Fruit fly (Drosophila melanogaster) whole organism: Measurements from ENCODE around the gene GstZ1.
A peak's percentile ranks its signal among the peaks of the same experiment; 100 is the strongest.

Source experiments
- CG8478 ChIP-seq: fragments of >200 bp; optimal IDR thresholded peaks from 2 replicates; lab custom pipeline; 2018; ENCODE audit warnings: inconsistent platforms
- Dll ChIP-seq: fragments of >200 bp; optimal IDR thresholded peaks from 2 replicates; lab custom pipeline; 2017
- EcR ChIP-seq, 2 experiments: fragments of >200 bp; optimal IDR thresholded peaks; 2 replicates each; lab custom pipeline; 2017; ENCODE audit warnings: missing biosample characterization in 2 of 2, missing genetic modification characterization in 2 of 2, missing genetic modification reagents in 2 of 2
- pan ChIP-seq: fragments of >200 bp; optimal IDR thresholded peaks from 2 replicates; lab custom pipeline; 2017
- psq ChIP-seq: fragments of >200 bp; optimal IDR thresholded peaks from 2 replicates; lab custom pipeline; 2017
- usp ChIP-seq: fragments of >200 bp; optimal IDR thresholded peaks from 2 replicates; lab custom pipeline; 2017; ENCODE audit warnings: missing biosample characterization, missing genetic modification characterization, mixed read lengths

GstZ1 gene

DNA sequence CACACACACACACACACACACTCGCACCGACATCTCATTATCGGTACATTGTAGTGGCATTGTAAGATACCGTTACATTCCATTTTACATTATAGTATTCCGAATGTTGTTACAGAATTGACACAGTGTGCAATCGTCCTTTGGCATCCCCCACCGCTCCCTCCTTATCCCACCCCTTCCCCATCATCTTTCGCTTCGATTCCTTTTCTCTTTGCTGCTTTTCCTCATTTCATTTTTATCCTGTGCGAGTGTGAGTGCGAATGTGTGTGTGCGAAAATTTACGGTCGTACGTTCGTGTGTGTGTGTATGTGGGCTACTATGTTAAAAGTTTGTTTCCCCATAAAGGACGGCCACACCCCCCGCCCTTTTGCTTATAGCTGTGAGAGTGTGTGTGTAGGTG is 35.8 kb upstream of the GstZ1 start:
- TF ChIP-seq psq (no peak), Dll (lab: Kevin White, UChicago) (no peak), usp (GFP tag; lab: Kevin White, UChicago) (no peak), EcR (GFP tag; optimal IDR thresholded peaks at IDR 0.05; lab: Kevin White, UChicago) (no peak), pan (lab: Kevin White, UChicago) (no peak), CG8478 (lab: Kevin White, UChicago) (no peak)

DNA sequence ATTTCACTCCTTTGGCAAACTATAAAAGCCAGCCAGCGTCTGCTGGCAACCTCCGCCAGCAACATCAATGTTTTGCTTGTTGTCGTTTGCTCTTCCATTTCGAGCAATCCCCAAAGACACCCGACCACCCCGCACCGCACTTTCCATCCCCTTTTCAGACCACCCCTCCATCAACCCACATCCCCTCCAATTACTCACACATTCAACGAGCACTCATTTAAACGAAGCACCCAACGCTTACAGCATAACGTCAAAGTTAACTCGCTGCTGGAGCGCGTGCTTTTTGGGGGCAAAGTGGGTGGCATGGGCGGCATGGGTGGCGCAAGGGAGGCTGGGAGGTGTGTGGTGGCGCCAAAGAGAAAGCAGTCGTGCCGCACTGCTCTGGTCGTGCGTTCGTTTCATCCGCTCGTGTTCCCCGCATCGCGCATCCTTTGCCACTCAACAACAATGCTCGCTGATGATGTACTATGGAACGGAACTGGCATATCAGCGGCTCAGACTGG is 34.8 kb upstream of the GstZ1 start:
- TF ChIP-seq usp (GFP tag; lab: Kevin White, UChicago) (no peak), CG8478 (lab: Kevin White, UChicago) (no peak), Dll (lab: Kevin White, UChicago) (no peak), pan (lab: Kevin White, UChicago) (no peak), EcR (GFP tag; optimal IDR thresholded peaks at IDR 0.05; lab: Kevin White, UChicago) (no peak), psq (no peak)

DNA sequence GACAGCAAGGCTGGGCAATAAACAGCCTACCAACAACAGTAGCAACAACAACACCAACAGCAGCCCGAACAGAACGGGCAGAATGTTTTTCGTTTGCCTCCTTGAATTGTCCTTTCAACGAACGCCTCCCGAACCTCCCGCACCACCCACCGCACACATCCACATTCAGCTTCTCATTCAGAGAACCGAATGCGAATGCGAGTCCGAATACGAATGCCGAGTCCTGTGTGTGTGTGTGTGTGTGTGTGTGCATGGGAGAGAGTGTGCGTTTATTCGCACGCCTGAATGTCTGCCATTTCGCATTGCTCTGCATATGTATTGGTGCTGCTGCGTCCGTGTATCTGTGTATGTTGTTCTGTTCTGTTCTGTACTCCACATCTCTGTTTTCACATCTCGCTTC is 32.1 kb upstream of the GstZ1 start:
- no peak for TF ChIP-seq pan (lab: Kevin White, UChicago)
- no peak for TF ChIP-seq usp (GFP tag; lab: Kevin White, UChicago)
- TF ChIP-seq CG8478 (lab: Kevin White, UChicago): no peak
- no peak for TF ChIP-seq EcR (GFP tag; optimal IDR thresholded peaks at IDR 0.05; lab: Kevin White, UChicago)

DNA sequence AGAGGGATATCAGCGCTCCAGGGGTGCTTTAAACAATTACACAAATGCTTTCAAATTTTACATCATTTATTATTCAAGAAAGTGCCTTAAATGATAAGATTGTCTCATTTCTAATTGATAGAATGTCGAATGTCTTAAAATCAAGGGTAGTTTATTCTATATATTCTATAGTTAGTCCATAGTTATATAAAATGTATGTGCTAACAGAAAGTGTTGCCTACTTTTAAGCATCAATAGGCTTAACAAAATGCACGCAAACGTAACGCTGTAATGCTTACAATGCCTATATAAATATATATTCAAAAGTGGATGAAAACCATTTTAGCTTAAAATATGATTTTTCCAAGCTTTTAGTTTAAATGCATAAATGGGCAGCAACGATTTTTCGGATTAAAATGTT is 31.6 kb upstream of the GstZ1 start:
- TF ChIP-seq psq (no peak), CG8478 (lab: Kevin White, UChicago) (no peak), EcR (GFP tag; optimal IDR thresholded peaks at IDR 0.05; lab: Kevin White, UChicago) (no peak)

DNA sequence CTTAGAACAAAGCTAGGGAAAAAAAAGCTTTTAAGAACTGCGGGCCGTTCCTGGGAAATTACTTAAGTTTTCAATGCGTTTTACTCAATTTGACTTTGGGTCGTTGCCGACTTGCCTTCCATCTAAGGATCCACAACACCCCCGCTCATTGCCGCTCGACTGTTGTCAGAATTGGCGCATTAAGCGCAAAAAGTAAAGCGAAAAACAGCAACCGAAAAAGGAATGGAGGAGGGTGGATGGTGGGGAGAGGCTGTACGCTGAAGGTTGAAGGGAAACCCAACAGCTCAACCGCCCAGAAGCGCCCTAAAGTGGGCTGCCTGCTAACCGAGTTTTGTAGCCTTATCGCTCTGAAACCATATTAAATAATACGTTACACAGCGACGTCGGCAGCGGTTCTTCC is 31.2 kb upstream of the GstZ1 start:
- TF ChIP-seq pan (lab: Kevin White, UChicago) (no peak), CG8478 (lab: Kevin White, UChicago) (no peak), Dll (lab: Kevin White, UChicago) (no peak), EcR (GFP tag; optimal IDR thresholded peaks at IDR 0.05; lab: Kevin White, UChicago) (no peak), psq (no peak), usp (GFP tag; lab: Kevin White, UChicago) (no peak)

DNA sequence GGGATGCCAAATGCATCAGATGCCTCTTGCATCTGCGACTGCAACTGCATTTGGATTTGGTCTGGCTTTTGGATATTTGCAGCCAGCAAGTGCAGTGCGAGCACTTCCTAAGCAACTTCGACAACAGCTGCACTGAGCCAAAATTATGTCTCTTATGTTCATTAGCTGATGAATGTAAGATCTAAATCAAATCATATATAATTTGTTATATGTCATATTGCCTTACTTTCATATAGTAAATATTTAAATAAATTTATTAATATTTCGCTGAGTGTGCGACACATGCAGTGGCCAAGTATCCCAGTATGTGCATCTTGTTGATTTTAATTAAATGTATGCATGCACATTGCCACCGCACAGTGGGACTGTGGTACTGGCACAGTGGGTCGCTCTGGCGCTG is 24.1 kb upstream of the GstZ1 start:
- TF ChIP-seq usp (GFP tag; lab: Kevin White, UChicago) (no peak), Dll (lab: Kevin White, UChicago) (no peak), CG8478 (lab: Kevin White, UChicago) (no peak), psq (no peak), pan (lab: Kevin White, UChicago) (no peak), EcR (GFP tag; optimal IDR thresholded peaks at IDR 0.05; lab: Kevin White, UChicago) (no peak)

DNA sequence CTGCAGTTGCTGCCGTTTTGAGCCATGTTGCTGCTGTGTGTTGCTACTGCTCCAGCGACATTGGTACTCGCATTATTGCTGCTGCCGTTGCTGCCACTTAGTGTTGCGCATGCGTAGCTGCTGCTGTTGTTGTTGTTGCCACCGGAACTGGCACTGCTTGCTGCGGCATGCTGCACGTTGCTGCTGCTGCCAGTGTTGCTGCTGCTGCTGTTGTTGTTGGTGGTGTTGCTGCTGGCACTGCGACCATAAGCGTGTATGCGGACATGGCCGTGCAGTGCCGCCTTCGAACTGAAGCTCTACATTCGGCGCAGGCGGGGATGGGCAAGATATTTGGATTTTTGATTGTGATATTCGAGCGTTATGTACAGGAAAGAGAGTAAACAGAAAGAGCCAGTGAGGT is 11.8 kb upstream of the GstZ1 start:
- TF ChIP-seq Dll (lab: Kevin White, UChicago) (no peak), pan (lab: Kevin White, UChicago) (no peak), EcR (GFP tag; optimal IDR thresholded peaks at IDR 0.05; lab: Kevin White, UChicago) (no peak), psq (no peak), CG8478 (lab: Kevin White, UChicago) (no peak), usp (GFP tag; lab: Kevin White, UChicago) (no peak)

DNA sequence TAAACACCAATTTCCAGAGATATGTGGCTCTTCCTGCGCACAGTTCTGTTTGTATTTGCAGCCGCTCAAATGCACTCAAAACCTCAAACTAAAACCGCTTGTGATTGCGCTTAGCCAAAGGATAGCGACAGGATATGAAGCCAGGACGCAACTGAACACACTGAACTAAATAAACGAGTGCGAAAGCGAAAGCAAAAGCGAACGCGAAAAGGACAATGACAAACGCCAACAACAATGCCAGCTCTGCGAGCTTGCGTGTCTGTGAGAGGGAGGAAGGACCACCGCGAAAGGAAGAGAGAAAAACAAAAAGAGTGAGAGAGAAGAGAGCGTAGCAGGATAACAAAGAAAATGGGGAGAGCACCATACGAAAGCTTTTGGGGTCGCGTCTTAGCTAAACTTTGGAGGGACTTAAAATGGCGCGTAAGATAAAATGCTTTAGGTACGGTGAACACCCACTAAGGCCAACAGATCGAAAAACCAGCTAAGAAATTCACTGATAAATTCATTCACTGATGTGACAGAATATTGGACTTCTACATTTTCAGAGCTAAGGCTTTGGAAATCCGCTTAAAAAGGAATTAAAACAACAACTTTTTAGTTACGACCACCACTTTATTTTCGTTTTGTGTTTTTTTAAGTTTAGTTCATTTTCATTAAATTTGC is 4.3 kb upstream of the GstZ1 start, which contains the start of gene GstZ2:
Gene GstZ2, minus strand, starts transcription at position 165 of the 663 bp plus-strand sequence.
- no peak for TF ChIP-seq pan (lab: Kevin White, UChicago)
- TF ChIP-seq CG8478 (lab: Kevin White, UChicago): no peak
- TF ChIP-seq Dll (lab: Kevin White, UChicago): no peak
- TF ChIP-seq EcR (GFP tag; optimal IDR thresholded peaks at IDR 0.05; lab: Kevin White, UChicago): no peak
- no peak for TF ChIP-seq psq
- no peak for TF ChIP-seq usp (GFP tag; lab: Kevin White, UChicago)

DNA sequence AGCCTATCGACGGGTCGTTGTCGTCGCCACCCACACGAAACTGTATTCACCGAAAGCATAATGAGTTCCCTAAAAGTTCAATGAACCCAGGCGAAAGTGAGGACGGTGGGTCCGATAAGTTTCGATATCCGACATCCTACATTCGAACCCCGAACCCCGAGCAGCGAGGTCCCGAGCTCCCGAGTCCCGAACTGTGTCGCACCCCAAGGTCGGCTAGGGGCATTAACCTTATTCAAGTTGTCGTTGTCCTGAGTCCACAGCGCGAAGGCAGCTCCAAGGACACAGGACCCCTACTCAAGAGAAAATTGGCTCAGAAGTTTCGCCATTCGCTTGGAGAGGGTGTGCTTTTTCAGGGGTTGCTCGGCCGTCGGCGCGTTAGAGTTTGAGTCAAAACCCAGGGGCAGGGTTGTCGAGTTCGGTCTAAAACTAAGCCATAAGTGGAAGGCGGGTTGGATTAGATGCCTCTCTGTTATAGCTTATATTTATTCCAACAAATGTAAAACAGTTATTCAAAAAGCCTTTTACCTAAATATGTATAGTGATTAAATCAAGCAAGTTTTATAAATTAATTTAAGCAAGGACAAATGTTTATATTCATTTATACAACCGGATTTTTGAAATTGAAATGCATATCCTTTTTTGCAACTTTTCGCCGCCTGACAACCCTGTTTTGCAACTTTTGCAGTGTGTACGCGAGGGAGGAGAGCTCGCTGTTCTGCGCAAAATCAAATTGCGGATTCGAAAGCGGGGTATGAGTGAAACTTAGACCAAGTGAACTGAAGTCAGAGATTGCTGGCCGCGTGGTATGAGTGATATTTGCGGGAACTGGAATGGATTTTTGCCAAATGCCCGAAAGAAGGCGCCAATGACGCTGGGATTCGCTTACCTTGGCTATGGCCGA is 3.3 kb upstream of the GstZ1 start:
- TF ChIP-seq CG8478 (lab: Kevin White, UChicago) (no peak), EcR (GFP tag; optimal IDR thresholded peaks at IDR 0.05; lab: Kevin White, UChicago) (peak in 1 of 2 experiments; percentile 42)

DNA sequence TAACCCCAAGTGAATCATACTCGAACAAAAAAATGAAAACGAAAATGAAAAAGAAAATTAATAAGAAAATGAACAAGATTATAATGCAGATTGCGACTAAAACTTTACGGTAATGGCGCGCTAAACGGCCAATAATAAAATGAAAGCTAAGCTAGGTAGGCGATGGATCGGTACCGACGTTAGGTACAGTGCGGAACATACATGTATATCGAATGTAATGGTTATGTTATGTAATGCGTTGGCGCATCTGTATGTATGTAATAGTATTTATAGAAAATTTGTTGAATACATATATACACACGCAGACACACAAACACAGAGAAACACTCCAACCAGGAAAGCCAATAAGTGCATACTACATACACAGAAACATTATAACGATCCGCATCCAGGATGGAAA is 1.4 kb downstream of the GstZ1 start:
- TF ChIP-seq psq: no peak
- no peak for TF ChIP-seq pan (lab: Kevin White, UChicago)
- TF ChIP-seq CG8478 (lab: Kevin White, UChicago): no peak
- TF ChIP-seq EcR (GFP tag; optimal IDR thresholded peaks at IDR 0.05; lab: Kevin White, UChicago): no peak
- TF ChIP-seq usp (GFP tag; lab: Kevin White, UChicago): no peak
- no peak for TF ChIP-seq Dll (lab: Kevin White, UChicago)

DNA sequence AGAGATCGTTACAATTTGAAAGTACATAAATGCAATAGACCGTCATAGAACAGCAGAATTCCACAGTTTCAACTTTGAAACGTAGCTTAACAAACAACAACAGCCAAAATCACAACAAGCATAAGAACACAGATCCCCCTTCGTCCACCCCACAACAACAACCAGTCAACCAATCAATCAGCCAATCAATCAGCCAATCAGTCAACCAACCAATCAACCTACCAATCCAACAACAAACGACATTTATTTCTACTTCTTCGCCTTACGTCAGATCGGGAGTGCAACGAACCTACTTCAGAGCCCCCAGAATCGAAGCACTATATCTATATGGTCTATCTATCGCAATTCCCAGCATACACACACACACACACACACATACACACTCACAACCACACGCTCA is 5.7 kb downstream of the GstZ1 start:
- TF ChIP-seq psq (no peak), Dll (lab: Kevin White, UChicago) (no peak), EcR (GFP tag; optimal IDR thresholded peaks at IDR 0.05; lab: Kevin White, UChicago) (no peak)

DNA sequence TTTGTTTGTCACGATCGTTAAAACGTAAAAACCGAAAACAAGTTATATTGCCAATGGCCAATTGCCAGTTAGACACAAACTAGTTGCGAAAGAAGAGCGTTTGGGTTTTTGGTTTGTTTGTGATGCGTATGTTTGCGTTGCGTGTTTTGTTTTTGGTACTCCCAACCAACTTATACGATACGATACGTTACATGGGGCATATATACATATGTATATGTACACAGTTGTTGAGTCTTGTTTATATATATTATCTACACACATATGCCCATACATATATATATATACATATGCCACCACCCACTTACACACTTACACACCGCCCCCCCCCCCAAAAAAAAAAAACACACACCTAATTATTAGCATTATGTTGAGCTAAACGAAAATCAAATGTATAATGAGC is 8.0 kb downstream of the GstZ1 start:
- TF ChIP-seq CG8478 (lab: Kevin White, UChicago): no peak
- TF ChIP-seq usp (GFP tag; lab: Kevin White, UChicago): no peak
- no peak for TF ChIP-seq EcR (GFP tag; optimal IDR thresholded peaks at IDR 0.05; lab: Kevin White, UChicago)
- TF ChIP-seq psq: no peak
- TF ChIP-seq Dll (lab: Kevin White, UChicago): no peak
- TF ChIP-seq pan (lab: Kevin White, UChicago): no peak
